Worm (Caenorhabditis elegans) whole organism, late embryonic: ENCODE results near the gene Y7A5A.6.

Experiments used
- C08G9.2 ChIP-seq: sonication (generic microtip); optimal IDR thresholded peaks from 2 replicates; lab custom pipeline; 2016; ENCODE audit warnings: mild to moderate bottlenecking, missing genetic modification characterization, moderate library complexity, missing compliant biosample characterization
- C38D4.7 ChIP-seq: fragments of 200-800 bp; sonication (Bioruptor generic); optimal IDR thresholded peaks from 2 replicates; lab custom pipeline; 2018; ENCODE audit warnings: mild to moderate bottlenecking, missing genetic modification characterization, moderate library complexity, missing compliant biosample characterization
- K02D7.2 ChIP-seq: sonication (generic microtip); optimal IDR thresholded peaks from 2 replicates; lab custom pipeline; 2017; ENCODE audit warnings: mild to moderate bottlenecking, missing genetic modification characterization, missing compliant biosample characterization
- K09A11.1 ChIP-seq: sonication (generic microtip); optimal IDR thresholded peaks from 2 replicates; lab custom pipeline; 2017; ENCODE audit warnings: antibody characterized with exemption, mild to moderate bottlenecking, missing genetic modification characterization, missing compliant biosample characterization; ENCODE audit not compliant: insufficient read depth
- T23F11.4 ChIP-seq: fragments of 200-800 bp; sonication (Bioruptor generic); optimal IDR thresholded peaks from 2 replicates; lab custom pipeline; 2018; ENCODE audit warnings: mild to moderate bottlenecking, missing genetic modification characterization, missing compliant biosample characterization
- ceh-18 ChIP-seq: sonication (generic microtip); optimal IDR thresholded peaks from 2 replicates; lab custom pipeline; 2016; ENCODE audit warnings: missing genetic modification characterization, missing compliant biosample characterization
- ceh-19 ChIP-seq: fragments of 200-800 bp; sonication (Bioruptor generic); optimal IDR thresholded peaks from 2 replicates; lab custom pipeline; 2018; ENCODE audit warnings: mild to moderate bottlenecking, missing genetic modification characterization, missing compliant biosample characterization
- ceh-2 ChIP-seq: sonication (generic microtip); optimal IDR thresholded peaks from 2 replicates; lab custom pipeline; 2016; ENCODE audit warnings: missing genotype, missing genetic modification characterization, missing compliant biosample characterization
- ceh-24 ChIP-seq: sonication (generic microtip); optimal IDR thresholded peaks from 2 replicates; lab custom pipeline; 2016; ENCODE audit warnings: mild to moderate bottlenecking, missing genetic modification characterization, missing compliant biosample characterization
- ceh-34 ChIP-seq: sonication (generic microtip); optimal IDR thresholded peaks from 2 replicates; lab custom pipeline; 2016; ENCODE audit warnings: mild to moderate bottlenecking, missing genetic modification characterization, missing compliant biosample characterization
- ceh-48 ChIP-seq: sonication (generic microtip); optimal IDR thresholded peaks from 2 replicates; lab custom pipeline; 2016; ENCODE audit warnings: missing genetic modification characterization, inconsistent platforms, missing compliant biosample characterization
- ceh-9 ChIP-seq: sonication (generic microtip); optimal IDR thresholded peaks from 2 replicates; lab custom pipeline; 2016; ENCODE audit warnings: mild to moderate bottlenecking, missing genetic modification characterization, inconsistent platforms, missing compliant biosample characterization
- che-1 ChIP-seq: sonication (generic microtip); optimal IDR thresholded peaks from 2 replicates; lab custom pipeline; 2016; ENCODE audit warnings: mild to moderate bottlenecking, missing genetic modification characterization, missing compliant biosample characterization
- dmd-4 ChIP-seq: sonication (generic microtip); optimal IDR thresholded peaks from 2 replicates; lab custom pipeline; 2016; ENCODE audit warnings: borderline replicate concordance, missing genetic modification characterization, missing compliant biosample characterization
- dve-1 ChIP-seq: sonication (generic microtip); optimal IDR thresholded peaks from 2 replicates; lab custom pipeline; 2017; ENCODE audit warnings: antibody characterized with exemption, mild to moderate bottlenecking, missing genetic modification characterization, missing compliant biosample characterization
- elt-2 ChIP-seq: sonication (generic microtip); optimal IDR thresholded peaks from 2 replicates; lab custom pipeline; 2016; ENCODE audit warnings: missing genetic modification reagents, missing genetic modification characterization, missing compliant biosample characterization
- elt-4 ChIP-seq: sonication (generic microtip); optimal IDR thresholded peaks from 2 replicates; lab custom pipeline; 2016; ENCODE audit warnings: missing genetic modification characterization, missing compliant biosample characterization
- ets-4 ChIP-seq: sonication (generic microtip); optimal IDR thresholded peaks from 2 replicates; lab custom pipeline; 2016; ENCODE audit warnings: missing genetic modification characterization, missing compliant biosample characterization
- gmeb-2 ChIP-seq: sonication (generic microtip); optimal IDR thresholded peaks from 2 replicates; lab custom pipeline; 2016; ENCODE audit warnings: missing genetic modification characterization, inconsistent platforms, missing compliant biosample characterization
- madf-2 ChIP-seq: sonication (generic microtip); optimal IDR thresholded peaks from 2 replicates; lab custom pipeline; 2017; ENCODE audit warnings: missing genetic modification characterization, missing compliant biosample characterization
- nhr-232 ChIP-seq: sonication (generic microtip); optimal IDR thresholded peaks from 2 replicates; lab custom pipeline; 2016; ENCODE audit warnings: missing genetic modification characterization, missing compliant biosample characterization
- pag-3 ChIP-seq: sonication (generic microtip); optimal IDR thresholded peaks from 2 replicates; lab custom pipeline; 2016; ENCODE audit warnings: missing compliant biosample characterization, missing genetic modification characterization, borderline replicate concordance
- pat-9 ChIP-seq: fragments of 200-800 bp; sonication (Bioruptor generic); optimal IDR thresholded peaks from 2 replicates; lab custom pipeline; 2018; ENCODE audit warnings: mild to moderate bottlenecking, missing genetic modification characterization, moderate library complexity, missing compliant biosample characterization
- pax-1 ChIP-seq: fragments of 150-350 bp; optimal IDR thresholded peaks from 2 replicates; lab custom pipeline; 2014; ENCODE audit warnings: missing biosample characterization, missing genetic modification characterization
- pha-4 ChIP-seq: fragments of 150-350 bp; optimal IDR thresholded peaks from 2 replicates; lab custom pipeline; 2018; ENCODE audit warnings: missing biosample characterization, missing genetic modification reagents, missing genetic modification characterization
- pros-1 ChIP-seq: fragments of 150-350 bp; optimal IDR thresholded peaks from 2 replicates; lab custom pipeline; 2014; ENCODE audit warnings: missing biosample characterization, missing genetic modification reagents, missing genetic modification characterization
- rnt-1 ChIP-seq: sonication (generic microtip); optimal IDR thresholded peaks from 2 replicates; lab custom pipeline; 2016; ENCODE audit warnings: missing genetic modification characterization, missing compliant biosample characterization
- sdc-2 ChIP-seq: sonication (generic microtip); optimal IDR thresholded peaks from 2 replicates; lab custom pipeline; 2016; ENCODE audit warnings: missing genotype, missing genetic modification characterization, missing compliant biosample characterization
- sox-4 ChIP-seq: sonication (generic microtip); optimal IDR thresholded peaks from 2 replicates; lab custom pipeline; 2017; ENCODE audit warnings: mild to moderate bottlenecking, missing genetic modification characterization, inconsistent platforms, missing compliant biosample characterization
- syd-9 ChIP-seq: sonication (generic microtip); optimal IDR thresholded peaks from 2 replicates; lab custom pipeline; 2016; ENCODE audit warnings: mild to moderate bottlenecking, missing genetic modification characterization, moderate library complexity, missing compliant biosample characterization
- tbx-2 ChIP-seq: sonication (generic microtip); optimal IDR thresholded peaks from 2 replicates; lab custom pipeline; 2016; ENCODE audit warnings: missing genetic modification characterization, missing compliant biosample characterization
- unc-3 ChIP-seq, 2 experiments: fragments of 200-800 bp in 1 of 2; sonication (Bioruptor generic) in 1 of 2; sonication (generic microtip) in 1 of 2; conservative IDR thresholded peaks in 1 of 2; optimal IDR thresholded peaks in 1 of 2; 2 replicates each; pipeline versions ENCODE4 v1.3.6 to Lab custom; 2016 to 2022; ENCODE audit warnings: missing compliant biosample characterization in 2 of 2, missing genetic modification characterization in 2 of 2, missing genetic modification reagents in 1 of 2
- unc-42 ChIP-seq: sonication (generic microtip); optimal IDR thresholded peaks from 2 replicates; lab custom pipeline; 2016; ENCODE audit warnings: missing genotype, missing genetic modification characterization, missing compliant biosample characterization

The Y7A5A.6 gene

ce11 chrX:15826866-15827265 is 27.4 kb upstream of the Y7A5A.6 start, which contains the start of gene Y7A5A.9:
Y7A5A.9 (plus strand) TSS chrX:15827166.
- TF ChIP-seq K09A11.1 (no peak), madf-2 (tag; lab: Kevin White, UChicago) (no peak), nhr-232 (tag; lab: Kevin White, UChicago) (no peak), sox-4 (tag; lab: Kevin White, UChicago) (no peak), elt-4 (no peak), pag-3 (tag; lab: Kevin White, UChicago) (no peak), pros-1 (tag; lab: Kevin White, UChicago) (no peak), ceh-18 (tag; lab: Kevin White, UChicago) (no peak), ceh-2 (tag; lab: Kevin White, UChicago) (no peak), ceh-19 (GFP tag; lab: Kevin White, UChicago) (no peak), rnt-1 (tag; lab: Kevin White, UChicago) (no peak)

- no peak for TF ChIP-seq gmeb-2 (tag; lab: Kevin White, UChicago)
- no peak for TF ChIP-seq K02D7.2 (tag; lab: Kevin White, UChicago)
These were observed 22.7 kb upstream of the Y7A5A.6 start, which contains the start of gene Y7A5A.8 for ce11 chrX:15822197-15822596. Y7A5A.8 (plus strand) TSS chrX:15822497.

DNA sequence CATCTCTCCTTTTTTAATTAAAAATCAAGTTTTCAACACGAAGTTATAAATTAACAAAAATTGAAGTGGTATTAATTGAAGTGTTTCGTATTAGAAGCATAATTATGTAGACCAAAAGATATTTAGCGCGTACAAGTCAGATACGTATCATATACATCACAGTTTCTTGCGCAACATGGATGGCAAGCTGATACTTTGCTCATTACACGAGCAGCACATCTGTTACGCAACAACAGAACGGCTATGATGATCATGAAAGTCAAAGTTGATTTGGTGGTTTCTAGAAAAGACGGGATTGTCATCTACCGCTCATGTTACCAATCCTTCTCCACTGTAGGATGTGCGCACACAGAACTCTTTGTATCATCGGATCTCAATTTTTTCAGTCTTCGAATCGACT is 15.1 kb upstream of the Y7A5A.6 start:
- TF ChIP-seq K02D7.2 (tag; lab: Kevin White, UChicago): no peak
- no peak for TF ChIP-seq pha-4 (tag; lab: Kevin White, UChicago)
- no peak for TF ChIP-seq syd-9 (tag; lab: Kevin White, UChicago)
- no peak for TF ChIP-seq ceh-24 (tag; lab: Kevin White, UChicago)
- TF ChIP-seq elt-2 (tag; lab: Kevin White, UChicago): no peak

ce11 chrX:15811341-15811740 is 11.8 kb upstream of the Y7A5A.6 start:
- TF ChIP-seq sdc-2 (peak; percentile 90), ceh-34 (tag; lab: Kevin White, UChicago) (no peak), rnt-1 (tag; lab: Kevin White, UChicago) (no peak), dmd-4 (tag; lab: Kevin White, UChicago) (no peak), C38D4.7 (GFP tag; lab: Kevin White, UChicago) (no peak)

- no peak for TF ChIP-seq C08G9.2 (tag; lab: Kevin White, UChicago)
- TF ChIP-seq madf-2 (tag; lab: Kevin White, UChicago): no peak
- TF ChIP-seq ceh-9 (tag; lab: Kevin White, UChicago): no peak
- TF ChIP-seq unc-42 (tag; lab: Kevin White, UChicago): no peak
- no peak for TF ChIP-seq tbx-2 (tag; lab: Kevin White, UChicago)
- TF ChIP-seq unc-3 (GFP tag; conservative IDR thresholded peaks at IDR 0.05; lab: Robert Waterston, UW): no peak
- no peak for TF ChIP-seq unc-3 (tag; optimal IDR thresholded peaks at IDR 0.05; lab: Kevin White, UChicago)
These were observed 4.6 kb upstream of the Y7A5A.6 start, which contains the start of gene Y7A5A.7 for ce11 chrX:15804072-15804471. Y7A5A.7 (minus strand) TSS chrX:15804172.

DNA sequence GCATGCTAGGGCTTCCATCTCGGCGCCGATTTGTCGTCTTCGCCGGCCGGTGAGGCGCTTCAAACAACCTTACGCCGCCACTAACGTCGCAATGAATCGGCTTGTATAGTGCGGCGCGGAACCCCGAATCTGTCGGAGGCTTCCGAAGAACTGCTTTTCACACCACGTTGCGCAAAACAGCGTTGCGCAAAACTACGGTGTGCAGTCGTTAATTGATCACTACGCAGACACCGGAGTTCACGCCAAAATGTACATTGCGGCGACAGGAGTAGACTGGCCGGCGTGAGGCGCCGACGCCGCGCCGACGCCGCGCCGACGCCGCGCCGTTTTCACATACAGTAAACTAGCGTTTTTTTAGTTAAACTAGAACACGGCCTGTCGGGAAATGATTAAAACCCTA is 2.3 kb upstream of the Y7A5A.6 start:
- TF ChIP-seq dve-1: no peak
- no peak for TF ChIP-seq ets-4 (tag; lab: Kevin White, UChicago)
- TF ChIP-seq T23F11.4 (GFP tag; lab: Kevin White, UChicago): no peak
- no peak for TF ChIP-seq ceh-2 (tag; lab: Kevin White, UChicago)
- TF ChIP-seq che-1: no peak
- TF ChIP-seq ceh-48 (tag; lab: Kevin White, UChicago): no peak
- no peak for TF ChIP-seq C08G9.2 (tag; lab: Kevin White, UChicago)
- no peak for TF ChIP-seq pha-4 (tag; lab: Kevin White, UChicago)
- no peak for TF ChIP-seq pat-9
- no peak for TF ChIP-seq pax-1 (tag; lab: Kevin White, UChicago)
- no peak for TF ChIP-seq unc-42 (tag; lab: Kevin White, UChicago)
- TF ChIP-seq, all 69 proteins: peak for 0
